Fruit fly (Drosophila melanogaster) whole organism: ENCODE results near the gene CG31606.

Experiments used
- CG8478 ChIP-seq: fragments of >200 bp; optimal IDR thresholded peaks from 2 replicates; lab custom pipeline; 2018; ENCODE audit warnings: inconsistent platforms
- psq ChIP-seq: fragments of >200 bp; optimal IDR thresholded peaks from 2 replicates; lab custom pipeline; 2017

dm6 chr2L:8156682-8157081, 9.3 kb downstream of the CG31606 start:
- TF ChIP-seq CG8478 (lab: Kevin White, UChicago) (no peak), psq (lab: Kevin White, UChicago) (no peak)
